Worm (Caenorhabditis elegans): Measurements from ENCODE around the gene otpl-2.

DNA sequence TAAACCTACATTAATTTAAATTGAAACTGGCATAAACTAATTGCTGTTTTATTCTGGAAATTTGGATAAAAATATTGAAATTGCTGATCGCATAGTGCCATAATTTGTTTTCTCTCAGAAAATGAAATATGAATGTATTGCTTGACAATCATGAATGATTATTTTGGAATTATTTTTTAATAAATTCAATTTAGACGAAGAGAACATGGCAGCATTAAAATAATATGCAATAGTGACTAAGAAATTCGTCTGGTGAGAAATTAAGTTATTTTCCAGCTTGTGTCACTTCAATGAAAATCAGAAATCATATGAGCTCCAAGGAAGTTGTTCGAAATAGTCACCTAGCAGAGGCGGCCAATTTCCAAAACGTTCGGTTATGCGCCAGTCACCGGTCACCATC, 41.1 kb downstream of the otpl-2 start, which contains the start of gene srw-133:
- TF ChIP-seq elt-3 (tag; optimal IDR thresholded peaks at IDR 0.05) (no peak), lin-13 (tag; optimal IDR thresholded peaks at IDR 0.05) (no peak), lsy-2 (tag; optimal IDR thresholded peaks at IDR 0.05) (no peak), sptf-1 (tag; optimal IDR thresholded peaks at IDR 0.05) (no peak), nhr-76 (tag; optimal IDR thresholded peaks at IDR 0.05) (no peak), ces-1 (GFP tag; optimal IDR thresholded peaks at IDR 0.05) (no peak), ceh-43 (GFP tag; optimal IDR thresholded peaks at IDR 0.05) (no peak), nhr-12 (tag; optimal IDR thresholded peaks at IDR 0.05) (no peak), ztf-11 (tag; optimal IDR thresholded peaks at IDR 0.05) (no peak), unc-39 (tag; optimal IDR thresholded peaks at IDR 0.05) (no peak), elt-1 (tag; optimal IDR thresholded peaks at IDR 0.05; ENCODE audit: borderline replicate concordance, insufficient read depth) (no peak), pha-4 (tag; optimal IDR thresholded peaks at IDR 0.05) (no peak), ceh-39 (tag; optimal IDR thresholded peaks at IDR 0.05) (no peak)

All from whole organism, mixed stage, embryonic.